Fruit fly (Drosophila melanogaster) whole organism, embryonic: Measurements from ENCODE around the gene Cat.

ENCODE experiments used
- Adf1 ChIP-seq: fragments of 200-800 bp; sonication (Bioruptor generic); IDR thresholded peaks from 2 replicates; pipeline ENCODE4 v1.3.6; 2022; ENCODE audit warnings: missing biosample characterization, missing genetic modification characterization
- CG10366 ChIP-seq: fragments of 200-800 bp; sonication (Bioruptor generic); IDR thresholded peaks from 2 replicates; pipeline ENCODE4 v1.3.6; 2022; ENCODE audit warnings: missing biosample characterization, missing genetic modification characterization
- CG10462 ChIP-seq: fragments of 200-800 bp; sonication (Bioruptor generic); optimal IDR thresholded peaks from 2 replicates; lab custom pipeline; 2016; ENCODE audit warnings: missing biosample characterization, missing genetic modification characterization
- CG11247 ChIP-seq: fragments of 200-800 bp; sonication (Bioruptor generic); IDR thresholded peaks from 2 replicates; pipeline ENCODE4 v1.3.6; 2022; ENCODE audit warnings: missing biosample characterization, missing genetic modification characterization
- CG12219 ChIP-seq: fragments of 200-800 bp; sonication (Bioruptor generic); optimal IDR thresholded peaks from 3 replicates; lab custom pipeline; 2018; ENCODE audit warnings: missing biosample characterization, mild to moderate bottlenecking, missing genetic modification characterization
- CG12391 ChIP-seq: fragments of 200-800 bp; sonication (Bioruptor generic); optimal IDR thresholded peaks from 3 replicates; lab custom pipeline; 2018; ENCODE audit warnings: missing biosample characterization, mild to moderate bottlenecking, missing genetic modification characterization, moderate library complexity
- CG12942 ChIP-seq: fragments of 200-800 bp; sonication (Bioruptor generic); optimal IDR thresholded peaks from 3 replicates; lab custom pipeline; 2016; ENCODE audit warnings: missing biosample characterization, missing genetic modification characterization
- CG13296 ChIP-seq: fragments of 200-800 bp; sonication (Bioruptor generic); optimal IDR thresholded peaks from 3 replicates; lab custom pipeline; 2018; ENCODE audit warnings: missing biosample characterization, mild to moderate bottlenecking, missing genetic modification characterization
- CG14965 ChIP-seq: fragments of 200-800 bp; sonication (Bioruptor generic); optimal IDR thresholded peaks from 2 replicates; lab custom pipeline; 2016; ENCODE audit warnings: missing biosample characterization, missing genetic modification characterization, borderline replicate concordance
- CG1603 ChIP-seq: fragments of 200-800 bp; sonication (Bioruptor generic); optimal IDR thresholded peaks from 2 replicates; lab custom pipeline; 2019; ENCODE audit warnings: missing biosample characterization, mild to moderate bottlenecking, missing genetic modification characterization, moderate library complexity
- CG17359 ChIP-seq: fragments of 200-800 bp; sonication (Bioruptor generic); optimal IDR thresholded peaks from 3 replicates; lab custom pipeline; 2018; ENCODE audit warnings: missing biosample characterization, mild to moderate bottlenecking, missing genetic modification characterization, moderate library complexity
- CG17385 ChIP-seq: fragments of 200-800 bp; sonication (Bioruptor generic); optimal IDR thresholded peaks from 3 replicates; lab custom pipeline; 2018; ENCODE audit warnings: missing biosample characterization, mild to moderate bottlenecking, missing genetic modification characterization
- CG18262 ChIP-seq: fragments of 200-800 bp; optimal IDR thresholded peaks from 3 replicates; lab custom pipeline; 2019; ENCODE audit warnings: missing biosample characterization, mild to moderate bottlenecking, missing genetic modification characterization, moderate library complexity
- CG18599 ChIP-seq: fragments of 200-800 bp; sonication (Bioruptor generic); optimal IDR thresholded peaks from 3 replicates; lab custom pipeline; 2017; ENCODE audit warnings: missing biosample characterization, missing genetic modification characterization, mild to moderate bottlenecking, moderate library complexity, missing genetic modification reagents
- CG2116 ChIP-seq: fragments of 200-800 bp; sonication (Bioruptor generic); optimal IDR thresholded peaks from 3 replicates; lab custom pipeline; 2018; ENCODE audit warnings: missing biosample characterization, mild to moderate bottlenecking, missing genetic modification characterization
- CG2202 ChIP-seq: fragments of 200-800 bp; sonication (Bioruptor generic); optimal IDR thresholded peaks from 2 replicates; lab custom pipeline; 2018; ENCODE audit warnings: missing biosample characterization, mild to moderate bottlenecking, missing genetic modification characterization
- CG2678 ChIP-seq: fragments of 200-800 bp; sonication (Bioruptor generic); optimal IDR thresholded peaks from 3 replicates; lab custom pipeline; 2019; ENCODE audit warnings: missing biosample characterization, mild to moderate bottlenecking, missing genetic modification characterization, moderate library complexity
- CG34422 ChIP-seq: fragments of 200-800 bp; sonication (Bioruptor generic); IDR thresholded peaks from 3 replicates; pipeline ENCODE4 v1.3.6; 2022; ENCODE audit warnings: missing biosample characterization, missing genetic modification characterization
- CG3847 ChIP-seq: fragments of 200-800 bp; sonication (Bioruptor generic); IDR thresholded peaks from 2 replicates; pipeline ENCODE4 v1.3.6; 2022; ENCODE audit warnings: missing biosample characterization, missing genetic modification characterization
- CG43689 ChIP-seq: fragments of 200-800 bp; sonication (Bioruptor generic); IDR thresholded peaks from 2 replicates; pipeline ENCODE4 v1.3.6; 2022; ENCODE audit warnings: missing biosample characterization, missing genetic modification characterization
- CG6654 ChIP-seq: fragments of 200-800 bp; sonication (Bioruptor generic); optimal IDR thresholded peaks from 2 replicates; lab custom pipeline; 2017; ENCODE audit warnings: missing biosample characterization, mild to moderate bottlenecking, missing genetic modification characterization
- CG7987 ChIP-seq: fragments of 200-800 bp; sonication (Bioruptor generic); optimal IDR thresholded peaks from 2 replicates; lab custom pipeline; 2018; ENCODE audit warnings: missing biosample characterization, mild to moderate bottlenecking, missing genetic modification characterization, moderate library complexity
- CG8388 ChIP-seq: fragments of 200-800 bp; sonication (Bioruptor generic); optimal IDR thresholded peaks from 2 replicates; lab custom pipeline; 2019; ENCODE audit warnings: missing biosample characterization, mild to moderate bottlenecking, missing genetic modification characterization, moderate library complexity
- D ChIP-seq, 2 experiments: fragments of 200-800 bp in 1 of 2; fragments of >200 bp in 1 of 2; sonication (Bioruptor generic) in 1 of 2; optimal IDR thresholded peaks; 2 replicates in 1 of 2; 3 replicates in 1 of 2; lab custom pipeline; 2017; ENCODE audit warnings: mild to moderate bottlenecking in 1 of 2, missing biosample characterization in 1 of 2, missing genetic modification characterization in 1 of 2, missing genetic modification reagents in 1 of 2
- Dip2 ChIP-seq: fragments of 200-800 bp; sonication (Bioruptor generic); IDR thresholded peaks from 2 replicates; pipeline ENCODE4 v1.3.6; 2022; ENCODE audit warnings: missing biosample characterization, missing genetic modification characterization
- Drgx ChIP-seq: fragments of 200-800 bp; sonication (Bioruptor generic); IDR thresholded peaks from 2 replicates; pipeline ENCODE4 v1.3.6; 2022; ENCODE audit warnings: missing biosample characterization, missing genetic modification characterization
- E2f2 ChIP-seq: fragments of 200-800 bp; sonication (Bioruptor generic); IDR thresholded peaks from 2 replicates; pipeline ENCODE4 v1.3.6; 2022; ENCODE audit warnings: missing biosample characterization, missing genetic modification characterization
- Gsc ChIP-seq: fragments of 200-800 bp; sonication (Bioruptor generic); IDR thresholded peaks from 2 replicates; pipeline ENCODE4 v1.3.6; 2022; ENCODE audit warnings: missing biosample characterization, missing genetic modification characterization
- HHEX ChIP-seq: fragments of 200-800 bp; sonication (Bioruptor generic); optimal IDR thresholded peaks from 3 replicates; lab custom pipeline; 2017; ENCODE audit warnings: missing biosample characterization, mild to moderate bottlenecking, missing genetic modification characterization, missing genetic modification reagents
- Hand ChIP-seq: fragments of 200-800 bp; sonication (Bioruptor generic); optimal IDR thresholded peaks from 2 replicates; lab custom pipeline; 2017; ENCODE audit warnings: mild to moderate bottlenecking, missing biosample characterization, missing genetic modification reagents, missing genetic modification characterization
- Lim3 ChIP-seq: fragments of 200-800 bp; sonication (Bioruptor generic); IDR thresholded peaks from 2 replicates; pipeline ENCODE4 v1.3.6; 2022; ENCODE audit warnings: missing biosample characterization, missing genetic modification characterization
- Side ChIP-seq: fragments of 200-800 bp; sonication (Bioruptor generic); optimal IDR thresholded peaks from 2 replicates; lab custom pipeline; 2016; ENCODE audit warnings: missing biosample characterization, missing genetic modification characterization
- Sox100B ChIP-seq: fragments of 200-800 bp; sonication (Bioruptor generic); optimal IDR thresholded peaks from 3 replicates; lab custom pipeline; 2018; ENCODE audit warnings: missing biosample characterization, mild to moderate bottlenecking, missing genetic modification characterization
- Spps ChIP-seq: fragments of 200-800 bp; sonication (Bioruptor generic); optimal IDR thresholded peaks from 2 replicates; lab custom pipeline; 2018; ENCODE audit warnings: missing biosample characterization, mild to moderate bottlenecking, missing genetic modification characterization
- Tbp ChIP-seq: fragments of >200 bp; optimal IDR thresholded peaks from 2 replicates; lab custom pipeline; 2018; ENCODE audit warnings: missing biosample characterization, missing genetic modification characterization
- Vsx1 ChIP-seq: fragments of 200-800 bp; sonication (Bioruptor generic); optimal IDR thresholded peaks from 2 replicates; lab custom pipeline; 2017; ENCODE audit warnings: missing biosample characterization, mild to moderate bottlenecking, missing genetic modification characterization, missing genetic modification reagents
- amos ChIP-seq: fragments of 200-800 bp; sonication (Bioruptor generic); IDR thresholded peaks from 2 replicates; pipeline ENCODE4 v1.3.6; 2022; ENCODE audit warnings: missing biosample characterization, missing genetic modification characterization; ENCODE audit not compliant: partially characterized antibody
- ci ChIP-seq: fragments of 200-800 bp; sonication (Bioruptor generic); IDR thresholded peaks from 3 replicates; pipeline ENCODE4 v1.3.6; 2022; ENCODE audit warnings: missing biosample characterization, missing genetic modification characterization
- da ChIP-seq: fragments of 200-800 bp; sonication (Bioruptor generic); optimal IDR thresholded peaks from 2 replicates; lab custom pipeline; 2016; ENCODE audit warnings: missing biosample characterization, missing genetic modification characterization
- dysf ChIP-seq: fragments of 200-800 bp; sonication (Bioruptor generic); IDR thresholded peaks from 3 replicates; pipeline ENCODE4 v1.3.6; 2022; ENCODE audit warnings: missing biosample characterization, missing genetic modification characterization
- fd96Cb ChIP-seq: fragments of 200-800 bp; sonication (Bioruptor generic); optimal IDR thresholded peaks from 2 replicates; lab custom pipeline; 2018; ENCODE audit warnings: missing biosample characterization, mild to moderate bottlenecking, missing genetic modification characterization, moderate library complexity
- h ChIP-seq: fragments of >200 bp; optimal IDR thresholded peaks from 2 replicates; lab custom pipeline; 2017
- hbn ChIP-seq: fragments of 200-800 bp; sonication (Bioruptor generic); IDR thresholded peaks from 2 replicates; pipeline ENCODE4 v1.3.6; 2022; ENCODE audit warnings: missing biosample characterization, missing genetic modification characterization; ENCODE audit not compliant: partially characterized antibody
- inv ChIP-seq: fragments of 200-800 bp; sonication (Bioruptor generic); IDR thresholded peaks from 2 replicates; pipeline ENCODE4 v1.3.6; 2022; ENCODE audit warnings: missing biosample characterization, missing genetic modification characterization; ENCODE audit not compliant: partially characterized antibody
- ken ChIP-seq: fragments of 200-800 bp; sonication (Bioruptor generic); IDR thresholded peaks from 3 replicates; pipeline ENCODE4 v1.3.6; 2022; ENCODE audit warnings: missing biosample characterization, missing genetic modification characterization
- nerfin-1 ChIP-seq: fragments of 200-800 bp; sonication (Bioruptor generic); optimal IDR thresholded peaks from 3 replicates; lab custom pipeline; 2019; ENCODE audit warnings: missing biosample characterization, mild to moderate bottlenecking, missing genetic modification characterization, moderate library complexity
- pho ChIP-seq: fragments of 200-800 bp; sonication (Bioruptor generic); optimal IDR thresholded peaks from 2 replicates; lab custom pipeline; 2016; ENCODE audit warnings: missing biosample characterization, missing genetic modification characterization
- stc ChIP-seq: fragments of 200-800 bp; sonication (Bioruptor generic); IDR thresholded peaks from 2 replicates; pipeline ENCODE4 v1.3.6; 2022; ENCODE audit warnings: missing biosample characterization, missing genetic modification characterization
- tio ChIP-seq: fragments of 200-800 bp; sonication (Bioruptor generic); optimal IDR thresholded peaks from 2 replicates; lab custom pipeline; 2017; ENCODE audit warnings: missing biosample characterization, missing genetic modification characterization, inconsistent platforms
- tup ChIP-seq: fragments of 200-800 bp; sonication (Bioruptor generic); optimal IDR thresholded peaks from 2 replicates; lab custom pipeline; 2016; ENCODE audit warnings: missing biosample characterization, mild to moderate bottlenecking, missing genetic modification characterization, moderate library complexity
- z ChIP-seq: fragments of 200-800 bp; sonication (Bioruptor generic); IDR thresholded peaks from 3 replicates; pipeline ENCODE4 v1.3.6; 2022; ENCODE audit warnings: missing biosample characterization, missing genetic modification characterization

Gene Cat

DNA sequence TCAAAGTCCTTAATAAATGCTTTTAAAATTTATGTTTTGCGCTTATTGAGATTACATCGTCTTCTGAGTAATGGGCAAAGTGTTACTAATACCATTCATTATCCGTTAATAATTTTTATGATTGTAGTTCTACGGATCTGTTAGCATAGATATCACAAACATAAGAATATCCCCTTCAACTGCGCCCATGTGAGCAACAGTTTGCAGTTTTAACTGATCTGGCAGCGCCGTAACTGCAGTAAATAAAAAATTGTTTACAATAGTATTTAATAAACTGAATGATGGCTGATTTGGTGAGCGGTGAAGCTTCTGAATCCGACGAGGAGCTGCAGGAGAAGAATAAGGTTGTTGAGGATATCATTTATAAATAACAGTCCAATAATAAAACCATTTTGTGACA lies 47.6 kb downstream of the Cat start, which contains the start of gene Blos3 (continued):
- TF ChIP-seq stc (GFP tag; lab: Robert Waterston, UW) (no peak), CG17385 (peak; percentile 3), hbn (no peak), fd96Cb (tag; lab: Kevin White, UChicago) (peak; percentile 36), CG12219 (peak; percentile 9), CG17359 (peak; percentile 58), Drgx (peak; percentile 27; the same call in 1 of the 2 replicates), D (optimal IDR thresholded peaks at IDR 0.05; lab: Kevin White, UChicago) (no peak), D (GFP tag; optimal IDR thresholded peaks at IDR 0.05; lab: Kevin White, UChicago) (no peak), dysf (GFP tag; lab: Robert Waterston, UW) (no peak), CG14965 (no peak), tup (GFP tag; lab: Kevin White, UChicago) (no peak), CG7987 (GFP tag; lab: Kevin White, UChicago) (peak; percentile 46), Side (GFP tag; lab: Kevin White, UChicago) (peak; percentile 65), da (GFP tag; lab: Kevin White, UChicago) (no peak), CG43689 (GFP tag; lab: Robert Waterston, UW) (no peak), CG3847 (0 out of 2 replicates have a peak, but pooled peaks have one; percentile 6), CG2678 (tag; lab: Kevin White, UChicago) (no peak), CG10366 (GFP tag; lab: Robert Waterston, UW) (no peak), Dip2 (GFP tag; lab: Robert Waterston, UW) (no peak), inv (GFP tag; lab: Robert Waterston, UW) (no peak), ken (peak; percentile 67; the same call in 1 of the 3 replicates), CG2116 (GFP tag; lab: Kevin White, UChicago) (no peak), h (no peak), amos (GFP tag; lab: Robert Waterston, UW) (no peak), CG6654 (GFP tag; lab: Kevin White, UChicago) (no peak), Gsc (no peak), E2f2 (GFP tag; lab: Robert Waterston, UW) (no peak), CG2202 (tag; lab: Kevin White, UChicago) (peak; percentile 8), HHEX (GFP tag; lab: Kevin White, UChicago) (peak; percentile 37), CG10462 (GFP tag; lab: Kevin White, UChicago) (no peak), ci (GFP tag; lab: Robert Waterston, UW) (no peak), Spps (tag; lab: Kevin White, UChicago) (no peak), CG1603 (no peak), CG18599 (peak; percentile 57), CG13296 (GFP tag; lab: Kevin White, UChicago) (peak; percentile 27), CG12942 (peak; percentile 22), Lim3 (GFP tag; lab: Robert Waterston, UW) (no peak), z (GFP tag; lab: Robert Waterston, UW) (no peak), tio (GFP tag; lab: Kevin White, UChicago) (peak; percentile 19), CG11247 (GFP tag; lab: Robert Waterston, UW) (no peak), nerfin-1 (tag; lab: Kevin White, UChicago) (peak; percentile 1), pho (peak; percentile 57), CG8388 (GFP tag; lab: Kevin White, UChicago) (no peak), Hand (GFP tag; lab: Kevin White, UChicago) (no peak), Adf1 (no peak), Vsx1 (GFP tag; lab: Kevin White, UChicago) (no peak), Tbp (no peak), CG12391 (tag; lab: Kevin White, UChicago) (peak; percentile 56), CG18262 (tag; lab: Kevin White, UChicago) (peak; percentile 37), Sox100B (GFP tag; lab: Kevin White, UChicago) (no peak), CG34422 (GFP tag; lab: Robert Waterston, UW) (peak; percentile 25; the same call in 1 of the 3 replicates)
